Fruit fly (Drosophila melanogaster) whole organism, embryonic: ENCODE measurements around the gene Dlc90F.

Experiments used
- Abd-B ChIP-seq: fragments of 200-800 bp; sonication (Bioruptor generic); optimal IDR thresholded peaks from 2 replicates; lab custom pipeline; 2018; ENCODE audit warnings: missing biosample characterization, mild to moderate bottlenecking, missing genetic modification characterization, moderate library complexity
- Bteb2 ChIP-seq: fragments of 200-800 bp; sonication (Bioruptor generic); optimal IDR thresholded peaks from 2 replicates; lab custom pipeline; 2016; ENCODE audit warnings: missing biosample characterization, missing genetic modification characterization
- CG10267 ChIP-seq: fragments of 200-800 bp; sonication (Bioruptor generic); optimal IDR thresholded peaks from 2 replicates; lab custom pipeline; 2018; ENCODE audit warnings: missing biosample characterization, mild to moderate bottlenecking, missing genetic modification characterization, moderate library complexity
- CG10366 ChIP-seq: fragments of 200-800 bp; sonication (Bioruptor generic); IDR thresholded peaks from 2 replicates; pipeline ENCODE4 v1.3.6; 2022; ENCODE audit warnings: missing biosample characterization, missing genetic modification characterization
- CG12391 ChIP-seq: fragments of 200-800 bp; sonication (Bioruptor generic); optimal IDR thresholded peaks from 3 replicates; lab custom pipeline; 2018; ENCODE audit warnings: missing biosample characterization, mild to moderate bottlenecking, missing genetic modification characterization, moderate library complexity
- CG12942 ChIP-seq: fragments of 200-800 bp; sonication (Bioruptor generic); optimal IDR thresholded peaks from 3 replicates; lab custom pipeline; 2016; ENCODE audit warnings: missing biosample characterization, missing genetic modification characterization
- CG13424 ChIP-seq: fragments of 200-800 bp; sonication (Bioruptor generic); optimal IDR thresholded peaks from 2 replicates; lab custom pipeline; 2019; ENCODE audit warnings: missing biosample characterization, mild to moderate bottlenecking, missing genetic modification characterization, moderate library complexity
- CG15269 ChIP-seq: fragments of 200-800 bp; sonication (Bioruptor generic); optimal IDR thresholded peaks from 2 replicates; lab custom pipeline; 2018; ENCODE audit warnings: missing biosample characterization, mild to moderate bottlenecking, missing genetic modification characterization, moderate library complexity
- CG16813 ChIP-seq: fragments of 200-800 bp; sonication (Bioruptor generic); IDR thresholded peaks from 3 replicates; pipeline ENCODE4 v1.3.6; 2022; ENCODE audit warnings: missing biosample characterization, missing genetic modification characterization; ENCODE audit not compliant: partially characterized antibody
- CG2712 ChIP-seq: fragments of 200-800 bp; optimal IDR thresholded peaks from 3 replicates; lab custom pipeline; 2019; ENCODE audit warnings: missing biosample characterization, mild to moderate bottlenecking, missing genetic modification characterization, moderate library complexity
- CG31441 ChIP-seq: fragments of 200-800 bp; sonication (Bioruptor generic); IDR thresholded peaks from 2 replicates; pipeline ENCODE4 v1.3.6; 2022; ENCODE audit warnings: missing biosample characterization, missing genetic modification characterization
- CG3847 ChIP-seq: fragments of 200-800 bp; sonication (Bioruptor generic); IDR thresholded peaks from 2 replicates; pipeline ENCODE4 v1.3.6; 2022; ENCODE audit warnings: missing biosample characterization, missing genetic modification characterization
- CG5180 ChIP-seq: fragments of 200-800 bp; sonication (Bioruptor generic); optimal IDR thresholded peaks from 3 replicates; lab custom pipeline; 2017; ENCODE audit warnings: missing biosample characterization, missing genetic modification characterization, mild to moderate bottlenecking, moderate library complexity, missing genetic modification reagents
- CG6689 ChIP-seq: fragments of 200-800 bp; sonication (Bioruptor generic); IDR thresholded peaks from 2 replicates; pipeline ENCODE4 v1.3.6; 2022; ENCODE audit warnings: missing biosample characterization, missing genetic modification characterization
- CG6813 ChIP-seq: fragments of 200-800 bp; sonication (Bioruptor generic); optimal IDR thresholded peaks from 2 replicates; lab custom pipeline; 2017; ENCODE audit warnings: missing biosample characterization, missing genetic modification characterization, mild to moderate bottlenecking, moderate library complexity, missing genetic modification reagents
- CG7357 ChIP-seq: fragments of 200-800 bp; sonication (Bioruptor generic); IDR thresholded peaks from 3 replicates; pipeline ENCODE4 v1.3.6; 2022; ENCODE audit warnings: missing biosample characterization, missing genetic modification characterization
- CG7963 ChIP-seq: fragments of 200-800 bp; sonication (Bioruptor generic); IDR thresholded peaks from 3 replicates; pipeline ENCODE4 v1.3.6; 2022; ENCODE audit warnings: missing biosample characterization, missing genetic modification characterization; ENCODE audit not compliant: partially characterized antibody
- CG9609 ChIP-seq: fragments of 200-800 bp; sonication (Bioruptor generic); optimal IDR thresholded peaks from 3 replicates; lab custom pipeline; 2016; ENCODE audit warnings: missing biosample characterization, missing genetic modification characterization
- CG9876 ChIP-seq: fragments of 200-800 bp; sonication (Bioruptor generic); optimal IDR thresholded peaks from 2 replicates; lab custom pipeline; 2016; ENCODE audit warnings: missing biosample characterization, missing genetic modification characterization
- Camta ChIP-seq: fragments of 200-800 bp; sonication (Bioruptor generic); optimal IDR thresholded peaks from 2 replicates; lab custom pipeline; 2016; ENCODE audit warnings: missing biosample characterization, missing genetic modification characterization
- CkIIα-i1 ChIP-seq: fragments of 200-800 bp; sonication (Bioruptor generic); IDR thresholded peaks from 2 replicates; pipeline ENCODE4 v1.3.6; 2022; ENCODE audit warnings: missing biosample characterization, missing genetic modification characterization
- CoRest ChIP-seq: fragments of 200-800 bp; sonication (Bioruptor generic); optimal IDR thresholded peaks from 3 replicates; lab custom pipeline; 2018; ENCODE audit warnings: missing biosample characterization, mild to moderate bottlenecking, missing genetic modification characterization, moderate library complexity
- Dll ChIP-seq: fragments of 200-800 bp; sonication (Bioruptor generic); IDR thresholded peaks from 4 replicates; pipeline ENCODE4 v1.3.6; 2022; ENCODE audit warnings: missing biosample characterization, missing genetic modification characterization; ENCODE audit not compliant: partially characterized antibody
- Doc2 ChIP-seq: fragments of 200-800 bp; sonication (Bioruptor generic); IDR thresholded peaks from 2 replicates; pipeline ENCODE4 v1.3.6; 2022; ENCODE audit warnings: missing biosample characterization, missing genetic modification characterization
- Doc3 ChIP-seq: fragments of 200-800 bp; sonication (Bioruptor generic); IDR thresholded peaks from 3 replicates; pipeline ENCODE4 v1.3.6; 2022; ENCODE audit warnings: missing biosample characterization, missing genetic modification characterization; ENCODE audit not compliant: partially characterized antibody
- Dref ChIP-seq: fragments of 200-800 bp; sonication (Bioruptor generic); IDR thresholded peaks from 2 replicates; pipeline ENCODE4 v1.3.6; 2022; ENCODE audit warnings: missing biosample characterization, missing genetic modification characterization
- Drgx ChIP-seq: fragments of 200-800 bp; sonication (Bioruptor generic); IDR thresholded peaks from 2 replicates; pipeline ENCODE4 v1.3.6; 2022; ENCODE audit warnings: missing biosample characterization, missing genetic modification characterization
- E2f1 ChIP-seq: fragments of 200-800 bp; sonication (Bioruptor generic); IDR thresholded peaks from 2 replicates; pipeline ENCODE4 v1.3.6; 2022; ENCODE audit warnings: missing biosample characterization, missing genetic modification characterization
- Ets97D ChIP-seq: fragments of 200-800 bp; sonication (Bioruptor generic); optimal IDR thresholded peaks from 3 replicates; lab custom pipeline; 2016; ENCODE audit warnings: missing biosample characterization, missing genetic modification characterization
- Hand ChIP-seq: fragments of 200-800 bp; sonication (Bioruptor generic); optimal IDR thresholded peaks from 2 replicates; lab custom pipeline; 2017; ENCODE audit warnings: mild to moderate bottlenecking, missing biosample characterization, missing genetic modification reagents, missing genetic modification characterization
- Hr51 ChIP-seq, 2 experiments: fragments of 200-800 bp; sonication (Bioruptor generic); optimal IDR thresholded peaks; 2 replicates in 1 of 2; 3 replicates in 1 of 2; lab custom pipeline; 2016 to 2018; ENCODE audit warnings: missing biosample characterization in 2 of 2, missing genetic modification characterization in 2 of 2, mild to moderate bottlenecking in 1 of 2, moderate library complexity in 1 of 2
- PHDP ChIP-seq: fragments of 200-800 bp; sonication (Bioruptor generic); optimal IDR thresholded peaks from 3 replicates; lab custom pipeline; 2018; ENCODE audit warnings: missing biosample characterization, mild to moderate bottlenecking, missing genetic modification characterization, moderate library complexity
- bab2 ChIP-seq: fragments of 200-800 bp; sonication (Bioruptor generic); optimal IDR thresholded peaks from 2 replicates; lab custom pipeline; 2016; ENCODE audit warnings: missing biosample characterization, missing genetic modification characterization
- bsh ChIP-seq, 2 experiments: fragments of 200-800 bp; sonication (Bioruptor generic); optimal IDR thresholded peaks; 2 replicates each; lab custom pipeline; 2017 to 2018; ENCODE audit warnings: mild to moderate bottlenecking in 2 of 2, missing biosample characterization in 2 of 2, missing genetic modification characterization in 2 of 2, moderate library complexity in 1 of 2
- chinmo ChIP-seq: fragments of 200-800 bp; sonication (Bioruptor generic); IDR thresholded peaks from 4 replicates; pipeline ENCODE4 v1.3.6; 2022; ENCODE audit warnings: missing biosample characterization, missing genetic modification characterization; ENCODE audit not compliant: partially characterized antibody
- dmrt99B ChIP-seq: fragments of 200-800 bp; sonication (Bioruptor generic); optimal IDR thresholded peaks from 2 replicates; lab custom pipeline; 2018; ENCODE audit warnings: missing biosample characterization, mild to moderate bottlenecking, missing genetic modification characterization, moderate library complexity
- exex ChIP-seq: fragments of 200-800 bp; sonication (Bioruptor generic); optimal IDR thresholded peaks from 4 replicates; lab custom pipeline; 2018; ENCODE audit warnings: missing biosample characterization, mild to moderate bottlenecking, missing genetic modification characterization, moderate library complexity
- gcm ChIP-seq: fragments of 200-800 bp; sonication (Bioruptor generic); optimal IDR thresholded peaks from 2 replicates; lab custom pipeline; 2019; ENCODE audit warnings: missing biosample characterization, mild to moderate bottlenecking, missing genetic modification characterization, moderate library complexity
- h ChIP-seq: fragments of >200 bp; optimal IDR thresholded peaks from 2 replicates; lab custom pipeline; 2017
- inv ChIP-seq: fragments of 200-800 bp; sonication (Bioruptor generic); IDR thresholded peaks from 2 replicates; pipeline ENCODE4 v1.3.6; 2022; ENCODE audit warnings: missing biosample characterization, missing genetic modification characterization; ENCODE audit not compliant: partially characterized antibody
- mam ChIP-seq: fragments of 200-800 bp; sonication (Bioruptor generic); optimal IDR thresholded peaks from 3 replicates; lab custom pipeline; 2016; ENCODE audit warnings: missing biosample characterization, missing genetic modification characterization
- mld ChIP-seq: fragments of 200-800 bp; sonication (Bioruptor generic); IDR thresholded peaks from 3 replicates; pipeline ENCODE4 v1.3.6; 2022; ENCODE audit warnings: missing biosample characterization, missing genetic modification characterization; ENCODE audit not compliant: partially characterized antibody
- org-1 ChIP-seq: fragments of 200-800 bp; sonication (Bioruptor generic); optimal IDR thresholded peaks from 2 replicates; lab custom pipeline; 2017; ENCODE audit warnings: missing biosample characterization, missing genetic modification characterization
- psq ChIP-seq: fragments of 200-800 bp; sonication (Bioruptor generic); optimal IDR thresholded peaks from 2 replicates; lab custom pipeline; 2017; ENCODE audit warnings: missing biosample characterization, missing genetic modification characterization
- sd ChIP-seq: fragments of 200-800 bp; sonication (Bioruptor generic); optimal IDR thresholded peaks from 3 replicates; lab custom pipeline; 2018; ENCODE audit warnings: missing biosample characterization, mild to moderate bottlenecking, missing genetic modification characterization, moderate library complexity
- sr ChIP-seq: fragments of 200-800 bp; sonication (Bioruptor generic); IDR thresholded peaks from 3 replicates; pipeline ENCODE4 v1.3.6; 2022; ENCODE audit warnings: missing biosample characterization, missing genetic modification characterization
- stc ChIP-seq: fragments of 200-800 bp; sonication (Bioruptor generic); IDR thresholded peaks from 2 replicates; pipeline ENCODE4 v1.3.6; 2022; ENCODE audit warnings: missing biosample characterization, missing genetic modification characterization
- tna ChIP-seq: fragments of 200-800 bp; sonication (Bioruptor generic); IDR thresholded peaks from 2 replicates; pipeline ENCODE4 v1.3.6; 2022; ENCODE audit warnings: missing biosample characterization, missing genetic modification characterization; ENCODE audit not compliant: partially characterized antibody
- zfh1 ChIP-seq: fragments of 200-800 bp; sonication (Bioruptor generic); IDR thresholded peaks from 3 replicates; pipeline ENCODE4 v1.3.6; 2022; ENCODE audit warnings: missing biosample characterization, missing genetic modification characterization

Gene Dlc90F

dm6 chr3R:18295262-18295944, 3.6 kb upstream of the Dlc90F start (continued):
- TF ChIP-seq E2f1 (GFP tag; lab: Robert Waterston, UW) (no peak), Doc2 (no peak), PHDP (tag; lab: Kevin White, UChicago) (peak; percentile 5), CG16813 (GFP tag; lab: Robert Waterston, UW) (peak; percentile 50; the same call in 2 of the 3 replicates), CG9609 (GFP tag; lab: Kevin White, UChicago) (no peak), bab2 (GFP tag; lab: Kevin White, UChicago) (no peak), bsh (GFP tag; optimal IDR thresholded peaks at IDR 0.05; lab: Kevin White, UChicago) (peak in 1 of 2 experiments; percentile 18), CG9876 (no peak), CG13424 (tag; lab: Kevin White, UChicago) (peak; percentile 31), gcm (GFP tag; lab: Kevin White, UChicago) (no peak), CkIIα-i1 (GFP tag; lab: Robert Waterston, UW) (no peak), sr (GFP tag; lab: Robert Waterston, UW) (no peak), CG6813 (GFP tag; lab: Kevin White, UChicago) (no peak), Bteb2 (GFP tag; lab: Kevin White, UChicago) (no peak), CoRest (tag; lab: Kevin White, UChicago) (peak; percentile 46), Dll (GFP tag; lab: Robert Waterston, UW) (no peak), Abd-B (GFP tag; lab: Kevin White, UChicago) (no peak), Hr51 (GFP tag; optimal IDR thresholded peaks at IDR 0.05; lab: Kevin White, UChicago) (peak in 1 of 2 experiments; percentile 63), zfh1 (GFP tag; lab: Robert Waterston, UW) (no peak), org-1 (GFP tag; lab: Kevin White, UChicago) (no peak), CG10366 (GFP tag; lab: Robert Waterston, UW) (no peak), CG5180 (no peak), CG6689 (GFP tag; lab: Robert Waterston, UW) (no peak), CG31441 (GFP tag; lab: Robert Waterston, UW) (no peak), Dref (GFP tag; lab: Robert Waterston, UW) (no peak), tna (peak; percentile 62), Drgx (GFP tag; lab: Robert Waterston, UW) (0 out of 2 replicates have a peak, but pooled peaks have one; percentile 20), CG15269 (tag; lab: Kevin White, UChicago) (peak; percentile 50), Hand (GFP tag; lab: Kevin White, UChicago) (no peak), inv (GFP tag; lab: Robert Waterston, UW) (peak; percentile 9; the same call in 1 of the 2 replicates), dmrt99B (peak; percentile 28), CG10267 (tag; lab: Kevin White, UChicago) (peak; percentile 8), mam (GFP tag; lab: Kevin White, UChicago) (no peak), CG2712 (peak; percentile 21), mld (GFP tag; lab: Robert Waterston, UW) (0 out of 3 replicates have a peak, but pooled peaks have one; percentile 53), sd (tag; lab: Kevin White, UChicago) (no peak), CG7963 (GFP tag; lab: Robert Waterston, UW) (peak; percentile 52; the same call in 1 of the 3 replicates), Doc3 (GFP tag; lab: Robert Waterston, UW) (no peak), psq (GFP tag; lab: Kevin White, UChicago) (no peak), Ets97D (no peak), h (lab: Kevin White, UChicago) (no peak), CG12391 (tag; lab: Kevin White, UChicago) (peak; percentile 9), CG7357 (no peak), exex (tag; lab: Kevin White, UChicago) (no peak), Camta (GFP tag; lab: Kevin White, UChicago) (no peak), CG3847 (no peak), CG12942 (GFP tag; lab: Kevin White, UChicago) (no peak), chinmo (no peak), stc (GFP tag; lab: Robert Waterston, UW) (no peak)
